Fruit fly (Drosophila melanogaster): ENCODE measurements around the gene CG3088.

dm6 chr3L:9615443-9616141, 14.5 kb upstream of the CG3088 start:
- TF ChIP-seq kay (GFP tag; ENCODE audit: borderline replicate concordance) (no peak), ovo (GFP tag; optimal IDR thresholded peaks at IDR 0.05) (no peak), CG11617 (GFP tag; optimal IDR thresholded peaks at IDR 0.05) (no peak), toe (GFP tag; optimal IDR thresholded peaks at IDR 0.05) (no peak), pad (GFP tag; optimal IDR thresholded peaks at IDR 0.05) (no peak), CG7101 (tag; optimal IDR thresholded peaks at IDR 0.05) (no peak), Crg-1 (GFP tag; optimal IDR thresholded peaks at IDR 0.05) (no peak), cnc (optimal IDR thresholded peaks at IDR 0.05) (no peak), bab1 (GFP tag; optimal IDR thresholded peaks at IDR 0.05) (no peak), cic (GFP tag; optimal IDR thresholded peaks at IDR 0.05) (peak; percentile 11)

All from whole organism, adult.